Fruit fly (Drosophila melanogaster) whole organism: Measurements from ENCODE around the gene CG42570.

ENCODE experiments used
- pan ChIP-seq: fragments of >200 bp; optimal IDR thresholded peaks from 2 replicates; lab custom pipeline; 2017
- usp ChIP-seq: fragments of >200 bp; optimal IDR thresholded peaks from 2 replicates; lab custom pipeline; 2017; ENCODE audit warnings: missing biosample characterization, missing genetic modification characterization, mixed read lengths

DNA sequence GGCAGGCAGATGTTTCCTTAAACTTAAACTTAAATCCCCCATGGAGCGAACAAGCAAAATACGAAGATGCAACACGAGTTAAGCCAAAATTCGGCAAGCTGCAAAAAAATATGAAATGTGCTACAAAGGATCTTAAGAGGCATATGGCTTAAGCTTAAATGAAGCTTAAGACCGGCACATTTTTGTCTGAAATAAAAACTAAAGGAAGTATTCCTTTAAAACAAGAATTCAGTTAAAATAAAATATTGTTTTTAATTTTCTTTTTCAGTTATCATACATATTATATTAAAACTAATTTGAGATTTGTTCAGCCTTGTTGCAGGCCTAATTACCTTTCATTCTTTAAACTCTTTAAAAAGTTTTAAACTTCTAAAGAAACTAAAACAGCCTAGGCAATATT, 44.3 kb downstream of the CG42570 start:
- no peak for TF ChIP-seq usp (GFP tag; lab: Kevin White, UChicago)
- no peak for TF ChIP-seq pan (lab: Kevin White, UChicago)
